Fruit fly (Drosophila melanogaster): ENCODE measurements around the gene CG31388.

DNA sequence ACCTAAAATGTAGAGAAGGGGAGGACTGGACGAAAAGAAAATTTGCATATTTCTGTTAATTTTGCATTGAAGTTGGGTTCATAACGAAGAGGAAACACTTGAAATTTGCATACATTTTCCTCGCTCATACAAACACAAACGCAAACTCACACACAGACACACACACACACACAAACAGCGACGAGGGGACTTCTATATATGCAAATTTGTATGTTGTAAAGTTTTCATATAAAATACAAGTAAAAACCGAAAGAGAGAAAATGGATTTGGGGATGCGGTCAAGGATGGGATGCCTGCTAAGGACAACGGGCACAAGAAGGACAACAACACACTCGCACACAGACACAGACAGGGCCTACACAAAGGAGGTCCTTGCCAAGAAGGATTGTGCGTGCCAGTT lies 19.9 kb downstream of the CG31388 start:
- TF ChIP-seq CG15710 (tag; optimal IDR thresholded peaks at IDR 0.05) (no peak), Snoo (tag; optimal IDR thresholded peaks at IDR 0.05) (no peak), Pif1A (GFP tag; optimal IDR thresholded peaks at IDR 0.05) (no peak), CG10348 (GFP tag; IDR thresholded peaks at IDR 0.05) (no peak), CG34367 (tag; optimal IDR thresholded peaks at IDR 0.05) (no peak), CG14655 (GFP tag; optimal IDR thresholded peaks at IDR 0.05) (no peak)
